Fruit fly (Drosophila melanogaster) whole organism, prepupa: Measurements from ENCODE around the gene Usp8.

Source experiments
- CG10631 ChIP-seq: fragments of 200-800 bp; sonication (Bioruptor generic); optimal IDR thresholded peaks from 2 replicates; lab custom pipeline; 2016; ENCODE audit warnings: missing biosample characterization, missing genetic modification characterization
- CG10669 ChIP-seq: fragments of 200-800 bp; sonication (Bioruptor generic); optimal IDR thresholded peaks from 3 replicates; lab custom pipeline; 2018; ENCODE audit warnings: missing biosample characterization, mild to moderate bottlenecking, missing genetic modification characterization, moderate library complexity
- CG15336 ChIP-seq: fragments of 200-800 bp; sonication (Bioruptor generic); IDR thresholded peaks from 2 replicates; pipeline ENCODE4 v1.3.6; 2022; ENCODE audit warnings: missing biosample characterization, missing genetic modification characterization
- CG1621 ChIP-seq: fragments of 200-800 bp; sonication (Bioruptor generic); optimal IDR thresholded peaks from 3 replicates; lab custom pipeline; 2018; ENCODE audit warnings: missing biosample characterization, mild to moderate bottlenecking, missing genetic modification characterization
- CG16779 ChIP-seq: fragments of 200-800 bp; sonication (Bioruptor generic); optimal IDR thresholded peaks from 3 replicates; lab custom pipeline; 2017; ENCODE audit warnings: missing biosample characterization, mild to moderate bottlenecking, missing genetic modification characterization
- CG3032 ChIP-seq: fragments of 200-800 bp; optimal IDR thresholded peaks from 2 replicates; lab custom pipeline; 2019; ENCODE audit warnings: missing biosample characterization, mild to moderate bottlenecking, missing genetic modification characterization, moderate library complexity
- CG32006 ChIP-seq: fragments of 200-800 bp; sonication (Bioruptor generic); optimal IDR thresholded peaks from 3 replicates; lab custom pipeline; 2017; ENCODE audit warnings: missing biosample characterization, mild to moderate bottlenecking, missing genetic modification characterization
- CG34406 ChIP-seq: fragments of 200-800 bp; sonication (Bioruptor generic); optimal IDR thresholded peaks from 3 replicates; lab custom pipeline; 2016; ENCODE audit warnings: missing biosample characterization, missing genetic modification characterization
- CG3919 ChIP-seq: fragments of 200-800 bp; sonication (Bioruptor generic); optimal IDR thresholded peaks from 3 replicates; lab custom pipeline; 2016; ENCODE audit warnings: missing biosample characterization, missing genetic modification characterization
- CG4318 ChIP-seq: fragments of 200-800 bp; sonication (Bioruptor generic); optimal IDR thresholded peaks from 3 replicates; lab custom pipeline; 2017; ENCODE audit warnings: missing biosample characterization, mild to moderate bottlenecking, missing genetic modification characterization
- CG6163 ChIP-seq: fragments of 200-800 bp; sonication (Bioruptor generic); IDR thresholded peaks from 3 replicates; pipeline ENCODE4 v1.3.6; 2022; ENCODE audit warnings: missing biosample characterization, missing genetic modification characterization
- CG6792 ChIP-seq: fragments of 200-800 bp; sonication (Bioruptor generic); optimal IDR thresholded peaks from 3 replicates; lab custom pipeline; 2016; ENCODE audit warnings: missing biosample characterization, missing genetic modification characterization
- CG6854 ChIP-seq: fragments of 200-800 bp; sonication (Bioruptor generic); optimal IDR thresholded peaks from 2 replicates; lab custom pipeline; 2017; ENCODE audit warnings: missing biosample characterization, mild to moderate bottlenecking, missing genetic modification characterization
- CG8119 ChIP-seq: fragments of 200-800 bp; sonication (Bioruptor generic); IDR thresholded peaks from 3 replicates; pipeline ENCODE4 v1.3.6; 2022; ENCODE audit warnings: missing biosample characterization, missing genetic modification characterization
- CG8319 ChIP-seq: fragments of 200-800 bp; sonication (Bioruptor generic); optimal IDR thresholded peaks from 3 replicates; lab custom pipeline; 2016; ENCODE audit warnings: missing biosample characterization, missing genetic modification characterization
- CG8632 ChIP-seq: fragments of 200-800 bp; sonication (Bioruptor generic); optimal IDR thresholded peaks from 3 replicates; lab custom pipeline; 2016; ENCODE audit warnings: missing biosample characterization, missing genetic modification characterization
- CG9139 ChIP-seq: fragments of 200-800 bp; sonication (Bioruptor generic); optimal IDR thresholded peaks from 3 replicates; lab custom pipeline; 2017; ENCODE audit warnings: missing biosample characterization, mild to moderate bottlenecking, missing genetic modification characterization
- Eip75B ChIP-seq: fragments of 200-800 bp; sonication (Bioruptor generic); optimal IDR thresholded peaks from 3 replicates; lab custom pipeline; 2016; ENCODE audit warnings: missing biosample characterization, missing genetic modification characterization
- Eip78C ChIP-seq: fragments of 200-800 bp; sonication (Bioruptor generic); peaks from one replicate; lab custom pipeline; 2016; ENCODE audit warnings: missing biosample characterization, missing genetic modification characterization
- Ets21C ChIP-seq: fragments of 200-800 bp; sonication (Bioruptor generic); optimal IDR thresholded peaks from 3 replicates; lab custom pipeline; 2016; ENCODE audit warnings: missing biosample characterization, missing genetic modification characterization
- Hr39 ChIP-seq: fragments of 200-800 bp; sonication (Bioruptor generic); optimal IDR thresholded peaks from 2 replicates; lab custom pipeline; 2016; ENCODE audit warnings: missing biosample characterization, missing genetic modification characterization
- Hr4 ChIP-seq: fragments of 200-800 bp; sonication (Bioruptor generic); optimal IDR thresholded peaks from 3 replicates; lab custom pipeline; 2016; ENCODE audit warnings: missing biosample characterization, missing genetic modification characterization
- Met ChIP-seq: fragments of 200-800 bp; sonication (Bioruptor generic); optimal IDR thresholded peaks from 3 replicates; lab custom pipeline; 2016; ENCODE audit warnings: missing biosample characterization, missing genetic modification characterization
- OdsH ChIP-seq: fragments of 200-800 bp; sonication (Bioruptor generic); optimal IDR thresholded peaks from 3 replicates; lab custom pipeline; 2016; ENCODE audit warnings: missing biosample characterization, missing genetic modification characterization
- Smox ChIP-seq: fragments of 200-800 bp; sonication (Bioruptor generic); optimal IDR thresholded peaks from 3 replicates; lab custom pipeline; 2016; ENCODE audit warnings: missing biosample characterization, missing genetic modification characterization
- Sox15 ChIP-seq: fragments of 200-800 bp; sonication (Bioruptor generic); optimal IDR thresholded peaks from 3 replicates; lab custom pipeline; 2016; ENCODE audit warnings: missing biosample characterization, missing genetic modification characterization
- achi ChIP-seq: fragments of 200-800 bp; sonication (Bioruptor generic); optimal IDR thresholded peaks from 3 replicates; lab custom pipeline; 2016; ENCODE audit warnings: missing biosample characterization, missing genetic modification characterization
- acj6 ChIP-seq: fragments of 200-800 bp; sonication (Bioruptor generic); optimal IDR thresholded peaks from 3 replicates; lab custom pipeline; 2016; ENCODE audit warnings: missing biosample characterization, missing genetic modification characterization
- cyc ChIP-seq: fragments of 200-800 bp; sonication (Bioruptor generic); optimal IDR thresholded peaks from 3 replicates; lab custom pipeline; 2016; ENCODE audit warnings: missing biosample characterization, missing genetic modification characterization
- dac ChIP-seq: fragments of 200-800 bp; sonication (Bioruptor generic); optimal IDR thresholded peaks from 2 replicates; lab custom pipeline; 2017; ENCODE audit warnings: missing biosample characterization, mild to moderate bottlenecking, missing genetic modification characterization
- dsx ChIP-seq: fragments of 200-800 bp; optimal IDR thresholded peaks from 3 replicates; lab custom pipeline; 2019; ENCODE audit warnings: missing biosample characterization, mild to moderate bottlenecking, missing genetic modification characterization, moderate library complexity; ENCODE audit not compliant: poor library complexity, severe bottlenecking
- eg ChIP-seq: fragments of 200-800 bp; sonication (Bioruptor generic); IDR thresholded peaks from 3 replicates; pipeline ENCODE4 v1.3.6; 2022; ENCODE audit warnings: missing biosample characterization, missing genetic modification characterization
- esn ChIP-seq: fragments of 200-800 bp; sonication (Bioruptor generic); optimal IDR thresholded peaks from 2 replicates; lab custom pipeline; 2016; ENCODE audit warnings: missing biosample characterization, mild to moderate bottlenecking, missing genetic modification characterization, moderate library complexity
- fd85E ChIP-seq: fragments of 200-800 bp; sonication (Bioruptor generic); optimal IDR thresholded peaks from 3 replicates; lab custom pipeline; 2016; ENCODE audit warnings: missing biosample characterization, missing genetic modification characterization
- fkh ChIP-seq: fragments of 200-800 bp; sonication (Bioruptor generic); optimal IDR thresholded peaks from 3 replicates; lab custom pipeline; 2017; ENCODE audit warnings: missing biosample characterization, mild to moderate bottlenecking, missing genetic modification characterization, moderate library complexity
- net ChIP-seq: fragments of 200-800 bp; sonication (Bioruptor generic); optimal IDR thresholded peaks from 3 replicates; lab custom pipeline; 2016; ENCODE audit warnings: missing biosample characterization, missing genetic modification characterization
- pdm3 ChIP-seq: fragments of 200-800 bp; sonication (Bioruptor generic); optimal IDR thresholded peaks from 3 replicates; lab custom pipeline; 2016; ENCODE audit warnings: missing biosample characterization, missing genetic modification characterization
- salr ChIP-seq, 2 experiments: fragments of 200-800 bp; sonication (Bioruptor generic); optimal IDR thresholded peaks; 3 replicates each; lab custom pipeline; 2016 to 2018; ENCODE audit warnings: missing biosample characterization in 2 of 2, missing genetic modification characterization in 2 of 2, mild to moderate bottlenecking in 1 of 2
- ss ChIP-seq, 2 experiments: fragments of 200-800 bp; sonication (Bioruptor generic); optimal IDR thresholded peaks; 2 replicates in 1 of 2; 3 replicates in 1 of 2; lab custom pipeline; 2017 to 2018; ENCODE audit warnings: mild to moderate bottlenecking in 2 of 2, missing biosample characterization in 2 of 2, missing genetic modification characterization in 2 of 2, moderate library complexity in 1 of 2
- svp ChIP-seq: fragments of 200-800 bp; sonication (Bioruptor generic); peaks from one replicate; lab custom pipeline; 2016; ENCODE audit warnings: missing biosample characterization, missing genetic modification characterization
- topi ChIP-seq: fragments of 200-800 bp; sonication (Bioruptor generic); optimal IDR thresholded peaks from 3 replicates; lab custom pipeline; 2016; ENCODE audit warnings: missing biosample characterization, missing genetic modification characterization
- vri ChIP-seq: fragments of 200-800 bp; sonication (Bioruptor generic); optimal IDR thresholded peaks from 3 replicates; lab custom pipeline; 2016; ENCODE audit warnings: missing biosample characterization, mild to moderate bottlenecking, missing genetic modification characterization

Gene Usp8

DNA sequence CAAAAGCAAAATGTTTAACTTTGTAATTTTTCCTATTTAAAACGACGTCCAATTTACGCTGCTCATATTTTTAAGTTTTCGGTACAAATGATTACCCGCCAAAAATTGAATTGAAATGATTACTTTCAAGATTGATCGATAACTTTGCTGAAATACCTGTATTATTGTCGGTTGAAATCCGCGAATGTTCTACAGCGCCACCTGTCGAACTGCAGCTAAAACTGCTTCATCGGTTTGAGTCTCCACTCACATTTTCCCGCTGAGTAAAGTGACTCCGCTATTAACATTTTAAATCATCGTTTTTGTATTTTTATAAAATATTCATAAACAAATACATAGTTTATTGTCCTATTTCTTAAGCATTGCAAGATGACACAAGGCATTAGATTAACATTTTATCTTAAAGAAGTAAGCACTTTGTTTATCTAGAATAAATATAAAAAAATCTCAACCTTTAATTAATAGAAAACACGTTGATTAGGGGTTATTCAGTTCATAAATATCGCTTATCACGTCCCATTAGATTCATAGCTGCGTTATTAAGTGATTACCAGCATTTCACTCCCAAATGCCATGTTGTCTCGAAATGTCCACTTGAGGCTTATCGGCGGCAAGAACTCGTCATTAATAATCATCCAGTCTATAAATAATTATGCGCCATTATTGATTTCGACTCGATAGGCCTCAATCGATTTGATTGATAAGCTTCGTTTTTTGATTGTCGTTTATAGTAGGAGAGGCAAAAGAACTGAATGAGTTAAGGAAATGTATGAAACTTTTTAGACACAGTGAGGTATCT lies 45.7 kb downstream of the Usp8 start:
- TF ChIP-seq CG34406 (GFP tag; lab: Kevin White, UChicago) = no peak
- TF ChIP-seq vri (GFP tag; lab: Kevin White, UChicago) = peak; percentile 35

DNA sequence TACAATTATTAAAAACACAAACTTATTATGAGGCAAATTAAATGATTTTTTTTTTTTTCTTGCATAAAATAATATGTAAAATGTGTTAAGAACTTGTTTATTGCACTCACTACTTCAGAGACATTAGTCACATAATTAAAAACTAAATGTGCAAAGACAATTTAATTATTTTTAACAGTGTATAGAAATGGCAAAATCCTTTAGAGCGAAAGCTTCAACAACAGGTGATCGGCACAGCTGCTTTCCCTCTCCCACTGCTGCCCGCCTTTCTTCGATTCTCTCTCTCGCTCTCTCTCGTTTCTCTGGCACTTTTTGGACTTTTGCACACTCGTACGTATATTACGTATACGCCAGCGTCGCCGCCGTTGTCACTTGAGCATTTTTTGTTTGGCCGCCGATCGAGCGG lies 46.3 kb downstream of the Usp8 start:
- TF ChIP-seq dac (GFP tag; lab: Kevin White, UChicago) (no peak), CG34406 (GFP tag; lab: Kevin White, UChicago) (peak; percentile 22), Eip78C (GFP tag; lab: Kevin White, UChicago) (peak; percentile 84), fd85E (no peak), achi (GFP tag; lab: Kevin White, UChicago) (no peak), CG3919 (GFP tag; lab: Kevin White, UChicago) (no peak), cyc (peak; percentile 26), CG15336 (GFP tag; lab: Robert Waterston, UW) (peak; percentile 57), CG6854 (GFP tag; lab: Kevin White, UChicago) (peak; percentile 11), svp (GFP tag; lab: Kevin White, UChicago) (peak; percentile 60), CG8119 (peak; percentile 56; the same call in 2 of the 3 replicates), Hr4 (peak; percentile 31), CG6163 (GFP tag; lab: Robert Waterston, UW) (no peak), Met (GFP tag; lab: Kevin White, UChicago) (peak; percentile 25), vri (GFP tag; lab: Kevin White, UChicago) (peak; percentile 26), OdsH (GFP tag; lab: Kevin White, UChicago) (no peak), eg (GFP tag; lab: Robert Waterston, UW) (peak; percentile 40; the same call in 2 of the 3 replicates), Ets21C (GFP tag; lab: Kevin White, UChicago) (no peak), CG32006 (GFP tag; lab: Kevin White, UChicago) (peak; percentile 33), esn (GFP tag; lab: Kevin White, UChicago) (peak; percentile 30), topi (peak; percentile 14)
- TF ChIP-seq, all 60 proteins: peak for 14

DNA sequence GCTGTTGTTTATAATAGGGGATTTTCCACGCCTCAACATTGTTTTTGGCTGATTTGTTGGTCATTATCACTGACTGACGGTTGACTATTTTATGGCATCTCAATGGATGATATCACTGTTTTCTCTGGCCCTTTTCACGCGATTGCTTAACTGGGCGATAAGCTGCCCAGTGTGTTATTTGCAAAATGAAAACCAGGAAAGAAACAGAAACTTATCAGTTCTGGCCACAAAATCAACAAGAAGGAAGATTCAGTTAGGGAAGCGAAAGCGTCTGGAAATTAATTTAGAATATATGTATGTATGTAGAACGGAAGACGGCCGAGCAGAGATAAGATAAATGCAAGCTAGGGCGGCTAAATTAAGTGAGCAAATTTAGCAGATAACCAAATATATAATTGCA lies 47.9 kb downstream of the Usp8 start:
- TF ChIP-seq eg (GFP tag; lab: Robert Waterston, UW) = no peak
- TF ChIP-seq vri (GFP tag; lab: Kevin White, UChicago) = peak; percentile 6
- no peak for TF ChIP-seq CG34406 (GFP tag; lab: Kevin White, UChicago)
- TF ChIP-seq CG4318 (GFP tag; lab: Kevin White, UChicago) = no peak

DNA sequence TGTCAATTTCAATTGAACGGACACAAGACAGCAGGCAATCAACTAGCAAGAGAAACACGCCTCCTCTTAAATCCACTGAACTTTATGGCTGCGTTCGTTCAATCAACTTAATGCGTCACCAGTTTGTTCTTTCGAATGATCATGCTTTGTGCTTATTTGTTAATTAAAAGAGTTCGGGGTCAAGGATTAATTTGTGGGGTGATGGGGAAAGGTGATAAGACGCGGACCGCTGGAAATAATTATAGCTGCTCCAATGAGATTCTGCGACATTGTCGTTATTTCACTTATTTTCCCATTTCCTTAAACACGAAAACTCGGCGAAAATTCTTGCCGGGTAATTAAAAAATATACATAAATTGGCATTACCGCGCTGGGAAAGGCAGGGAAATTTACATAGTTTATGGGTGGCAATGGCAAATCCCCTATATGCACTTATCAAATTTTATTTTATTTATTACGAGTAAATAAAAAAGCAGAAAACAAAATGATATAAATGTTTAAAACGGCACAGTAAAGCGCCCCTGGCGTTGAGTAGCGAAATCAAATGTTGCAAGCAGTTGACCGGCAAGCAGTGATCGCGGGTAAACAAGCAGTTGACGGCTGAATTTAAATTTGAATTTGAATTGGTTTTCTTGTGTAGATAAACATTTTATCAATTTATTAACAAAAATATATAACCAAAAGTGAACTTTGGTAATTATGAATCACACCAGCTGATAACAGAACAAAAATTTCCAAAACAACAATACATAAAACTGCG lies 50.5 kb downstream of the Usp8 start:
- peak; percentile 15 for TF ChIP-seq acj6
- TF ChIP-seq CG8632 (GFP tag; lab: Kevin White, UChicago) = no peak
- TF ChIP-seq Eip75B (GFP tag; lab: Kevin White, UChicago) = peak; percentile 28
- TF ChIP-seq fd85E = no peak
- TF ChIP-seq pdm3 (GFP tag; lab: Kevin White, UChicago) = peak; percentile 57
- peak; percentile 3 for TF ChIP-seq Smox (GFP tag; lab: Kevin White, UChicago)
- TF ChIP-seq dsx (GFP tag; lab: Kevin White, UChicago) = peak; percentile 16
- TF ChIP-seq CG1621 = peak; percentile 19
- peak; percentile 15 for TF ChIP-seq CG6792 (GFP tag; lab: Kevin White, UChicago)
- peak; percentile 53 for TF ChIP-seq Hr4
- peak in 1 of 2 experiments; percentile 34 for TF ChIP-seq salr (GFP tag; optimal IDR thresholded peaks at IDR 0.05; lab: Kevin White, UChicago)
- peak; percentile 57 for TF ChIP-seq Met (GFP tag; lab: Kevin White, UChicago)
- peak; percentile 16 for TF ChIP-seq CG8319 (GFP tag; lab: Kevin White, UChicago)
- TF ChIP-seq OdsH (GFP tag; lab: Kevin White, UChicago) = peak; percentile 55
- no peak for TF ChIP-seq CG16779 (tag; lab: Kevin White, UChicago)
- TF ChIP-seq ss (GFP tag; optimal IDR thresholded peaks at IDR 0.05; lab: Kevin White, UChicago) = no peak
- peak; percentile 63 for TF ChIP-seq CG3919 (GFP tag; lab: Kevin White, UChicago)
- no peak for TF ChIP-seq net
- no peak for TF ChIP-seq CG9139
- TF ChIP-seq CG15336 (GFP tag; lab: Robert Waterston, UW) = no peak
- no peak for TF ChIP-seq Sox15 (GFP tag; lab: Kevin White, UChicago)
- peak; percentile 54 for TF ChIP-seq Hr39 (GFP tag; lab: Kevin White, UChicago)
- TF ChIP-seq fkh (GFP tag; lab: Kevin White, UChicago) = peak; percentile 82
- TF ChIP-seq CG10669 = peak; percentile 12
- TF ChIP-seq CG8119 = no peak
- peak; percentile 50 for TF ChIP-seq CG3032 (tag; lab: Kevin White, UChicago)
- no peak for TF ChIP-seq CG10631 (GFP tag; lab: Kevin White, UChicago)
